Worm (Caenorhabditis elegans): Measurements from ENCODE around the gene usip-1.

Gene usip-1

ce11 chrV:12140625-12141024 lies 43.4 kb downstream of the usip-1 start, which contains the start of gene C27A7.3:
Gene C27A7.3, plus strand, starts transcription at chrV:12140925.
- no peak for TF ChIP-seq hlh-13 (GFP tag; optimal IDR thresholded peaks at IDR 0.05)
- no peak for TF ChIP-seq sdc-2 (tag; optimal IDR thresholded peaks at IDR 0.05)
- TF ChIP-seq ceh-24 (tag; optimal IDR thresholded peaks at IDR 0.05) = no peak
- TF ChIP-seq elt-2 (tag; optimal IDR thresholded peaks at IDR 0.05) = no peak

- TF ChIP-seq hlh-8 (tag; optimal IDR thresholded peaks at IDR 0.05) (no peak), fax-1 (tag; optimal IDR thresholded peaks at IDR 0.05) (no peak), pax-1 (tag; optimal IDR thresholded peaks at IDR 0.05) (no peak), unc-3 (GFP tag; conservative IDR thresholded peaks at IDR 0.05) (no peak), unc-3 (tag; optimal IDR thresholded peaks at IDR 0.05) (no peak), ztf-16 (tag; optimal IDR thresholded peaks at IDR 0.05) (no peak), elt-2 (tag; optimal IDR thresholded peaks at IDR 0.05) (no peak), ets-4 (tag; optimal IDR thresholded peaks at IDR 0.05) (no peak), ceh-6 (GFP tag; optimal IDR thresholded peaks at IDR 0.05) (no peak)
These were observed 46.1 kb downstream of the usip-1 start for ce11 chrV:12137942-12138341.
